Fruit fly (Drosophila melanogaster): ENCODE measurements around the gene CG8952.

Gene CG8952

dm6 chrX:15761298-15761640 is 5.0 kb downstream of the CG8952 start:
- no peak for TF ChIP-seq Ets96B (tag; optimal IDR thresholded peaks at IDR 0.05)
- no peak for TF ChIP-seq CG3032 (tag; optimal IDR thresholded peaks at IDR 0.05)
- TF ChIP-seq CG3919 (GFP tag; optimal IDR thresholded peaks at IDR 0.05), result no peak
- no peak for TF ChIP-seq dac (GFP tag; optimal IDR thresholded peaks at IDR 0.05)
- no peak for TF ChIP-seq Blimp-1 (GFP tag; optimal IDR thresholded peaks at IDR 0.05)
- TF ChIP-seq CG4318 (GFP tag; optimal IDR thresholded peaks at IDR 0.05), result no peak
- TF ChIP-seq CG16779 (tag; optimal IDR thresholded peaks at IDR 0.05), result no peak
- no peak for TF ChIP-seq CG11294 (GFP tag; IDR thresholded peaks at IDR 0.05)
- no peak for TF ChIP-seq vri (GFP tag; optimal IDR thresholded peaks at IDR 0.05)
- TF ChIP-seq CG10669 (GFP tag; optimal IDR thresholded peaks at IDR 0.05), result no peak
- TF ChIP-seq salr (GFP tag; optimal IDR thresholded peaks at IDR 0.05), result no peak
- TF ChIP-seq pdm3 (GFP tag; optimal IDR thresholded peaks at IDR 0.05), result no peak
- TF ChIP-seq acj6 (GFP tag; optimal IDR thresholded peaks at IDR 0.05), result no peak
- TF ChIP-seq dsx (GFP tag; optimal IDR thresholded peaks at IDR 0.05; ENCODE audit: poor library complexity, severe bottlenecking), result no peak

DNA sequence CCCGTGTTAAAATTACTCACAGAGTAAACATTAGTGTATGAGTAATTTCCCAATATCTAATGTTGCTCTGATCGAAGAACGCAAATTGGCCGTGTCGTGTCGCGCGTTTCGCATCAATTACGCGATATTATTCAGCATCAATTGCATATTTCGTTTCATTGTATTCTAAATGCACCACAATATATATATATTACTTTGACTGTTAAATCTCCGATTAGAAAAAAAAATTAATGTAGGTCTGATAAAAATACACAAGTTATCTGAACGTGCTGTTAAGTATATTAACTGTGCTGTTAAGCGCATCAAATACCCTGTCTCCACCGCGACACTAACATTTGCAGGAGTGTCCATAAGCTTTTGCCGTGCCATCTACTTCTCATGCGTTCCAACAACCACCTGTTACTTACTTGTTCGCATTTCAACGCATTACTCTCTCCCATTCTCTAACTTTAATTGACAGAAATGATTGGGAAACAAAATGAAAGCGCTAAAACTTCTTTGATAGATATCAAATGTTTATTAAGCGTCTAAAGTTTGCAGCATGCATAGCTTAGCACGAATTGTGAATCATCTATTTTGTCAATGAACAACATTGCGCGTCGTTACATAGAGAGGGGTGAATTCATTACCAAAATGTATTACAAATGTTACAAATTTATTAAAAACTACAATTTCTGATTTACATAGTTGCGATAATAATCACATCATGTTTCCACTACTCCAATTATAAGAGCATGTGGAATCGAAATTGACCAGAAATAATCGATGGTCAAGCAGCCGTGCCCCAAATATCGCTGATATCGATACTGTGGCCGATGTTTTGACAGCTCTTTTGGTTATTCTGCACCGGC is 5.6 kb downstream of the CG8952 start, which contains the start of the genes Graf and mRpL3:
TSS of gene Graf (minus strand) at position 287 of the 851 bp plus-strand sequence.
TSS of gene mRpL3 (plus strand) at position 802 of the 851 bp plus-strand sequence.
- TF ChIP-seq cyc (GFP tag; optimal IDR thresholded peaks at IDR 0.05) (peak; percentile 21), fd59A (GFP tag; optimal IDR thresholded peaks at IDR 0.05) (no peak), lz (GFP tag; optimal IDR thresholded peaks at IDR 0.05) (peak; percentile 3), Hr38 (GFP tag; optimal IDR thresholded peaks at IDR 0.05) (no peak), CG6808 (GFP tag; optimal IDR thresholded peaks at IDR 0.05) (no peak), Eip78C (GFP tag) (peak; percentile 53), dac (GFP tag; optimal IDR thresholded peaks at IDR 0.05) (no peak), fkh (GFP tag; optimal IDR thresholded peaks at IDR 0.05) (peak; percentile 36)

DNA sequence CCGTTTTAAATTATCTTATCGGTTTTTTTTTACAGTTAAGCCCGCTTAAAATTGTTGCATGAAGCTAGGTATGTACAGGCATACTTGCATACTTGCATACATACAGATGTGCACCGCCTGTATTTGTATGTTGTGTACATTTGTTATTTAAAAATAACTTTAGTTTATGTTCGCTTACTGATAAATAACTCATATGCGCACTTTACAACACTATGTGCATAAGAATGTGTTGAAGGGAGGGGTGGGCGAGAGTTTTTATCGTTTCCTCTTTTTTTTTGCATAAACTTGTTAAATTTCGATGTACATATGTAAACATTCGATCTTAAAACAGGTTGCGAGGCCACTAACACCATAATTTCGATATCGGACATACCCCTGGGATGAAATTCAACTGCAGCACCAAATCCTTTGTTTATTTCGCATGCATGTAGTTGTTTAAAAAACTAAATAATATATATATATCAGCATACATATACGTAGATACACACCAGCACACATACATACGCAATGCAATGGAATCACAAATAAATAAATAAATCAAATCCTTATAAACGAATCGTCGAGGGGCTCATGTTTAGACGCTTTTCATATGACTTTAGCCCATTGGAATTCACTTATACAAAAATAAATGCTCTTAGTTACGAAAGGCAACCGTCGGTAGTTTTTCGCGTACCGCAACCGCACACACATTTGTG is 6.3 kb downstream of the CG8952 start:
- TF ChIP-seq CG6854 (GFP tag; optimal IDR thresholded peaks at IDR 0.05) (no peak), Sox15 (GFP tag; optimal IDR thresholded peaks at IDR 0.05) (no peak), CG9139 (GFP tag; optimal IDR thresholded peaks at IDR 0.05) (no peak), Eip93F (GFP tag; optimal IDR thresholded peaks at IDR 0.05) (no peak), OdsH (GFP tag; optimal IDR thresholded peaks at IDR 0.05) (no peak), CG34406 (GFP tag; optimal IDR thresholded peaks at IDR 0.05) (no peak), Met (GFP tag; optimal IDR thresholded peaks at IDR 0.05) (no peak), fd85E (GFP tag; optimal IDR thresholded peaks at IDR 0.05) (no peak), spab (GFP tag; optimal IDR thresholded peaks at IDR 0.05) (no peak)

DNA sequence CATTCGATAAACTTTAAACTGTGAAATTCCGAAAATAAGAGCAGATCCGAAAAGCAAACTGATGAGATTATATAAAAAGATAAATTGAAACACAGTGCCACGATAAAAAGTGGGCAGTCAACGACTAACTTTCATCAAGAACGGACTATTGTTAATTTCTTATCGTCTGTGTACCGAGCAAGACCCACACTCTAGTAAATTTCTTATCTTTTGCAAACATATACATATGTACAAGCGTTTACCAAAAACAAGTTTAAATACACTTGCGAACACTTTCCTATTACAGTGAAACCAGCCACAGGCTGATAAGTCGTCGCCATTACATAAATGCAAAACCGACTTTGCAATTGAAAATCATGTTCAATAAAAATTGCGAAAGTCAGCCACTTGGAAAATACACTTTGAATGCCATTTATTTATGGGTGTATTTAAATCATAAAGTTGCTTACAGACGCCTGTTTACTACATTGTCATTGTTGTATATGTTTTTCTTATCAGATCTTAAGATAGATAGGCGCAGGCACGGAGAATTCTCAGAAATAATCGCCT is 7.5 kb downstream of the CG8952 start:
- TF ChIP-seq fkh (GFP tag; optimal IDR thresholded peaks at IDR 0.05) (peak; percentile 50), CG16779 (tag; optimal IDR thresholded peaks at IDR 0.05) (no peak), pdm3 (GFP tag; optimal IDR thresholded peaks at IDR 0.05) (no peak), Eip78C (GFP tag) (peak; percentile 20), vri (GFP tag; optimal IDR thresholded peaks at IDR 0.05) (peak; percentile 37)

DNA sequence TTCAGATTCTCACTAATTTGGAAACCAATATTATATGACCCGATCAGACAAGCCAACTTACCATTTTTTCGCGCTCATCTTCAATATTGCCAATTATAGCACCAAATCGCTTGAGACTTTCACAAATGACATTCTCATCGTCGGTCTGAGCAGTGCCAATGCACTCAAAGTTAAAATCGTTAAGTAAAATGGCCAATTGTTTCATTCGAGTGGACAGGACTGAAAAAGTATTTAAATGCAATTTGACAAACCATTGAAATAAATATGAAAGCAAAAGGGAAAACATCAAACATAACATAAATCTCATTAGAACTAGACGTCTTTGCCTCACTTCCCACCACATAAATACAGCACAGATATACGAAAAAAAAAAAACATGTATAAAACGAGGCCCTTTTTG is 10.2 kb downstream of the CG8952 start, which contains the start of gene CG8260:
TSS of gene CG8260 (plus strand) at position 301 of the 400 bp plus-strand sequence.
- TF ChIP-seq spab (GFP tag; optimal IDR thresholded peaks at IDR 0.05) (no peak), CG11294 (GFP tag; IDR thresholded peaks at IDR 0.05) (no peak), svp (GFP tag) (no peak), vri (GFP tag; optimal IDR thresholded peaks at IDR 0.05) (no peak), fkh (GFP tag; optimal IDR thresholded peaks at IDR 0.05) (no peak), lz (GFP tag; optimal IDR thresholded peaks at IDR 0.05) (no peak), fd59A (GFP tag; optimal IDR thresholded peaks at IDR 0.05) (no peak), CG8319 (GFP tag; optimal IDR thresholded peaks at IDR 0.05) (no peak), salr (GFP tag; optimal IDR thresholded peaks at IDR 0.05) (no peak), CG6808 (GFP tag; optimal IDR thresholded peaks at IDR 0.05) (no peak), CG4318 (GFP tag; optimal IDR thresholded peaks at IDR 0.05) (no peak), Sox15 (GFP tag; optimal IDR thresholded peaks at IDR 0.05) (no peak), CG16779 (tag; optimal IDR thresholded peaks at IDR 0.05) (no peak), acj6 (GFP tag; optimal IDR thresholded peaks at IDR 0.05) (no peak), Blimp-1 (GFP tag; optimal IDR thresholded peaks at IDR 0.05) (no peak), Eip78C (GFP tag) (no peak)

Measured in whole organism, prepupa.